Worm (Caenorhabditis elegans): ENCODE results near the gene crn-3.

crn-3 gene

DNA sequence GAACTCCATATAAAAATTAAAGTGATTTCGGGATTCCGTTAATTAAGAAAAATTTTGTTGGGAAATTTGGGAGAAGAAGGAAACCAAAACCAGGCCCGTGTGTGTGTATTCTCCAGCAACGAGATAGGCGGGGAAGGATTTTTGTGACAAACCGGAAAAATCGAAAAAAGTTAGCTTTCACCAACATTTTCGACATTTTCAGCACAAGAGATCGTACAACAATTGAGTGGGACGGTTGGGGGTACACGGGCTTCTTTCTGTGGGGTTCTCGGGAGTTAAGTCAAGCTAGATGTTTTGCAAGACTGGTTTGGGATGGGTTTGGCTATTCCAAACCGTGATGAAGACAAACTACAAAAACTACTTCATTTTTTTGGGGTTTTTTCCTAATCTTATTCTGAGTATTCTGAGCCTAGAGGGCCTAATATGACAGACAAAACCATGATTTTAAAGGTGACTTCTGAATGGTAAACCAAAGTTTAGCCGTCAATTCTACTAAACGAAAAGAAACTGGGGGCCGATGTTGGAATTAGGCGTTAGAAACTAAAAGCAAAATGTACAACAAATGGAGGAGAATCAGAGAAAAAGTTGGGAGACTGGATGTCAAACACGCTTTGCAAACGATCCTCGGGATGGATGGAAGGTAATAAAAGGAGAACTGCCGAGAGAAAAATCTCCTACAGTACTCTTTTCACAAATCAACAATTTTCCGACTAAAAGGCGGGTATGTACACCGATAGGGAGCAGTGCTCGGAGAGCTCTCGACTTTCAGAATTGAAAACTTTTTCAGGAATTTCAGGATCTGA is 45.0 kb upstream of the crn-3 start (continued):
- 0 out of 2 replicates have a peak, but pooled peaks have one; percentile 9 for TF ChIP-seq vab-7 (GFP tag; IDR thresholded peaks at IDR 0.05)
- TF ChIP-seq nhr-10 (tag; optimal IDR thresholded peaks at IDR 0.05): no peak
- peak; percentile 21 for TF ChIP-seq mes-2 (tag; optimal IDR thresholded peaks at IDR 0.05; ENCODE audit: poor library complexity, severe bottlenecking)
- TF ChIP-seq lin-29 (GFP tag; IDR thresholded peaks at IDR 0.05): peak; percentile 52
- TF ChIP-seq daf-19 (GFP tag; conservative IDR thresholded peaks at IDR 0.05): peak; percentile 70; the same call in 1 of the 2 replicates
- peak; percentile 4 for TF ChIP-seq nhr-6 (tag; optimal IDR thresholded peaks at IDR 0.05)
- TF ChIP-seq ceh-20 (GFP tag; IDR thresholded peaks at IDR 0.05): peak; percentile 74
- TF ChIP-seq Y48G9A.11 (GFP tag; IDR thresholded peaks at IDR 0.05): peak; percentile 22; the same call in 1 of the 2 replicates
- TF ChIP-seq skn-1 (tag; optimal IDR thresholded peaks at IDR 0.05): no peak
- TF ChIP-seq ztf-11 (tag; optimal IDR thresholded peaks at IDR 0.05): no peak
- TF ChIP-seq T26A8.4 (GFP tag; IDR thresholded peaks at IDR 0.05): peak; percentile 51
- peak; percentile 57; the same call in 1 of the 2 replicates for TF ChIP-seq D1046.2 (GFP tag; IDR thresholded peaks at IDR 0.05)
- no peak for TF ChIP-seq ztf-7 (tag; optimal IDR thresholded peaks at IDR 0.05)
- TF ChIP-seq nhr-111 (GFP tag; optimal IDR thresholded peaks at IDR 0.05): no peak
- TF ChIP-seq daf-16 (GFP tag; optimal IDR thresholded peaks at IDR 0.05): no peak
- peak; percentile 17 for TF ChIP-seq daf-16 (tag; optimal IDR thresholded peaks at IDR 0.05)
- peak in 1 of 2 experiments; percentile 72 for TF ChIP-seq unc-62 (GFP tag; optimal IDR thresholded peaks at IDR 0.05 in 1 of 2)
- TF ChIP-seq unc-62 (tag; optimal IDR thresholded peaks at IDR 0.05): no peak
- peak; percentile 51; the same call in 1 of the 2 replicates for TF ChIP-seq php-3 (GFP tag; IDR thresholded peaks at IDR 0.05)
- peak; percentile 3 to 47; a peak in 2 of 4 replicates for TF ChIP-seq madf-5 (GFP tag; IDR thresholded peaks at IDR 0.05)
- peak; percentile 62; the same call in 1 of the 2 replicates for TF ChIP-seq lim-7 (GFP tag; IDR thresholded peaks at IDR 0.05)
- peak; percentile 1 for TF ChIP-seq gei-8 (GFP tag; optimal IDR thresholded peaks at IDR 0.05)
- peak; percentile 87 for TF ChIP-seq egl-43 (GFP tag; IDR thresholded peaks at IDR 0.05)

DNA sequence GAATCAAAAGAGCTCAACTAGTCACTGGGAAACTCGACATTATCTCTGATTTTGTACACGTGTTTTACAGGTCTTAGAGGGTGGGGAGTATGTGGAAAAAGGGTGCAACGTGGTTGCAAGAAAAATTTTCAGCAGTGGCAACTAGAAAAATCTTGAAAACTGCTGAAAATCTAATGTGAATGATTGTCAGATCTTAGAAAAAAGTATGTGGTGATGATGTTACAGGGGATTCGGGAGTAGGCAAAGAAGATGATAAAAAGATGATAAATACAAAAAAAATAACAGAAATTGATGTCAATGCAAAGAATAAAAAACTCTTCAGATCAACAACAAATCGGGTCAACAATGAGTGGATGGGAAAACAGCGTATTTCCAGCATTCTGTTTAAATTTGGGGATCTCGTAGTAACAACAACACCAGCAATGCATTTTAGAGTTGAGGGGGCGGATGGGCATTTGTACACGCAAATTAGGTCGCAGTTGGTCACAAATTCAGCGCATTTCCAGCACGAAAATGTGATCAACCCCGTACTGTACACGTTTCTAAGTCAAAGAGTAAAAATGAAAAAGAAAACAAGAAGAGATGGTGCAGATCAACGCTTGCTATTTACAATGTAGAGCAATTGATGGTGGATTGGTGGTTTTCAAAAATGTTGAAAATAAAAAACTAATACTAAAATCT is 44.2 kb upstream of the crn-3 start:
- TF ChIP-seq ama-1 (optimal IDR thresholded peaks at IDR 0.05) (peak; percentile 16), nhr-25 (tag; optimal IDR thresholded peaks at IDR 0.05; ENCODE audit: borderline replicate concordance, insufficient read depth) (no peak), T26A8.4 (GFP tag; IDR thresholded peaks at IDR 0.05) (peak; percentile 6; the same call in 1 of the 2 replicates), ceh-20 (GFP tag; IDR thresholded peaks at IDR 0.05) (no peak), mdt-29 (GFP tag; IDR thresholded peaks at IDR 0.05) (no peak; the same call in 1 of the 2 replicates), nhr-11 (tag; optimal IDR thresholded peaks at IDR 0.05) (peak; percentile 45), tra-1 (GFP tag; IDR thresholded peaks at IDR 0.05) (0 out of 2 replicates have a peak, but pooled peaks have one; percentile 50), Y48G9A.11 (GFP tag; IDR thresholded peaks at IDR 0.05) (no peak; the same call in 1 of the 2 replicates), Y5F2A.4 (GFP tag; optimal IDR thresholded peaks at IDR 0.05) (peak; percentile 8), mxl-3 (GFP tag; optimal IDR thresholded peaks at IDR 0.05) (peak; percentile 53), nhr-42 (GFP tag; IDR thresholded peaks at IDR 0.05) (peak; percentile 49), unc-39 (tag; optimal IDR thresholded peaks at IDR 0.05) (peak; percentile 2), saeg-2 (GFP tag; IDR thresholded peaks at IDR 0.05) (peak; percentile 18; the same call in 1 of the 2 replicates), ceh-44 (GFP tag; IDR thresholded peaks at IDR 0.05) (no peak), F37D6.2 (tag; optimal IDR thresholded peaks at IDR 0.05) (no peak), F44E2.7 (GFP tag; IDR thresholded peaks at IDR 0.05) (peak; percentile 80), daf-16 (GFP tag; optimal IDR thresholded peaks at IDR 0.05) (peak in 1 of 2 experiments; percentile 42), daf-16 (tag; optimal IDR thresholded peaks at IDR 0.05) (no peak), lsy-2 (tag; optimal IDR thresholded peaks at IDR 0.05) (peak in 1 of 2 experiments; percentile 2), duxl-1 (tag; optimal IDR thresholded peaks at IDR 0.05; ENCODE audit: poor library complexity) (peak; percentile 42), cey-2 (tag; optimal IDR thresholded peaks at IDR 0.05; ENCODE audit: borderline replicate concordance, insufficient read depth) (peak; percentile 23), ZK337.2 (GFP tag; IDR thresholded peaks at IDR 0.05) (no peak), zip-2 (tag; optimal IDR thresholded peaks at IDR 0.05) (no peak), vab-7 (GFP tag; IDR thresholded peaks at IDR 0.05) (peak; percentile 31; the same call in 1 of the 2 replicates), lin-29 (GFP tag; IDR thresholded peaks at IDR 0.05) (peak; percentile 37; the same call in 1 of the 2 replicates), mxl-2 (GFP tag; conservative IDR thresholded peaks at IDR 0.05) (no peak), ctbp-1 (GFP tag; IDR thresholded peaks at IDR 0.05) (peak; percentile 45; the same call in 1 of the 2 replicates), nhr-111 (GFP tag; optimal IDR thresholded peaks at IDR 0.05) (no peak), zfp-3 (GFP tag; conservative IDR thresholded peaks at IDR 0.05) (peak; percentile 61; the same call in 1 of the 2 replicates), aly-2 (tag; optimal IDR thresholded peaks at IDR 0.05) (no peak), lim-7 (GFP tag; IDR thresholded peaks at IDR 0.05) (peak; percentile 52)

Data from whole organism, L4 larva.